Fruit fly (Drosophila melanogaster): ENCODE results near the gene pont.

pont gene

dm6 chr3R:10251218-10251617 lies 10.7 kb upstream of the pont start, which contains the start of gene CG3999:
Gene CG3999 (plus strand): TSS chr3R:10251518.
- TF ChIP-seq Mio (GFP tag; optimal IDR thresholded peaks at IDR 0.05), result no peak
- no peak for TF ChIP-seq sv (GFP tag; optimal IDR thresholded peaks at IDR 0.05)
- no peak for TF ChIP-seq CG9705 (GFP tag; optimal IDR thresholded peaks at IDR 0.05)
- no peak for TF ChIP-seq Abd-B (GFP tag; optimal IDR thresholded peaks at IDR 0.05)
- TF ChIP-seq Sp1 (GFP tag; optimal IDR thresholded peaks at IDR 0.05), result no peak
- no peak for TF ChIP-seq dl (GFP tag; optimal IDR thresholded peaks at IDR 0.05; ENCODE audit: insufficient read depth in 1 of 2, partially characterized antibody in 2 of 2)
- TF ChIP-seq CG32264 (GFP tag; optimal IDR thresholded peaks at IDR 0.05), result no peak
- TF ChIP-seq OdsH (GFP tag; optimal IDR thresholded peaks at IDR 0.05), result no peak
- TF ChIP-seq N (GFP tag; optimal IDR thresholded peaks at IDR 0.05), result no peak
- no peak for TF ChIP-seq woc (GFP tag; optimal IDR thresholded peaks at IDR 0.05)
- no peak for TF ChIP-seq usp (GFP tag; optimal IDR thresholded peaks at IDR 0.05)
- no peak for TF ChIP-seq Jra (GFP tag; optimal IDR thresholded peaks at IDR 0.05)
- TF ChIP-seq Dif (GFP tag; optimal IDR thresholded peaks at IDR 0.05; ENCODE audit: partially characterized antibody), result no peak
- no peak for TF ChIP-seq jim (GFP tag; optimal IDR thresholded peaks at IDR 0.05)
- TF ChIP-seq Myc (optimal IDR thresholded peaks at IDR 0.05), result no peak
- TF ChIP-seq dmrt93B (GFP tag; optimal IDR thresholded peaks at IDR 0.05), result no peak
- TF ChIP-seq dsf (GFP tag; optimal IDR thresholded peaks at IDR 0.05; ENCODE audit: borderline replicate concordance), result no peak
- TF ChIP-seq sage (GFP tag; optimal IDR thresholded peaks at IDR 0.05), result no peak
- no peak for TF ChIP-seq ey (GFP tag; optimal IDR thresholded peaks at IDR 0.05)
- TF ChIP-seq CrebA (GFP tag; optimal IDR thresholded peaks at IDR 0.05; ENCODE audit: borderline replicate concordance), result no peak

- TF ChIP-seq rgr (GFP tag; optimal IDR thresholded peaks at IDR 0.05) (no peak), GATAd (GFP tag; optimal IDR thresholded peaks at IDR 0.05) (no peak), CG9705 (GFP tag; optimal IDR thresholded peaks at IDR 0.05) (no peak), ey (GFP tag; optimal IDR thresholded peaks at IDR 0.05) (no peak), usp (GFP tag; optimal IDR thresholded peaks at IDR 0.05) (no peak), h (GFP tag; optimal IDR thresholded peaks at IDR 0.05) (no peak), fru (GFP tag; optimal IDR thresholded peaks at IDR 0.05) (no peak), sv (GFP tag; optimal IDR thresholded peaks at IDR 0.05) (no peak), N (GFP tag; optimal IDR thresholded peaks at IDR 0.05) (no peak), Rel (GFP tag; optimal IDR thresholded peaks at IDR 0.05) (no peak), Rel (tag; optimal IDR thresholded peaks at IDR 0.05) (no peak), dl (GFP tag; optimal IDR thresholded peaks at IDR 0.05; ENCODE audit: insufficient read depth in 1 of 2, partially characterized antibody in 2 of 2) (no peak)
Measured at dm6 chr3R:10251846-10252245, 10.1 kb upstream of the pont start.

dm6 chr3R:10263972-10264536 lies 2.1 kb downstream of the pont start, which contains the start of gene Nuak:
Gene Nuak (plus strand): TSS chr3R:10264306.
- TF ChIP-seq foxo (GFP tag; optimal IDR thresholded peaks at IDR 0.05) (peak in 1 of 2 experiments; percentile 97), ey (GFP tag; optimal IDR thresholded peaks at IDR 0.05) (peak; percentile 90), OdsH (GFP tag; optimal IDR thresholded peaks at IDR 0.05) (peak; percentile 78), h (GFP tag; optimal IDR thresholded peaks at IDR 0.05) (peak; percentile 88), lola (GFP tag; optimal IDR thresholded peaks at IDR 0.05) (no peak), dl (GFP tag; optimal IDR thresholded peaks at IDR 0.05; ENCODE audit: insufficient read depth in 1 of 2, partially characterized antibody in 2 of 2) (peak; percentile 16 to 32), N (GFP tag; optimal IDR thresholded peaks at IDR 0.05) (no peak), dsf (GFP tag; optimal IDR thresholded peaks at IDR 0.05; ENCODE audit: borderline replicate concordance) (peak; percentile 49), Hnf4 (GFP tag; optimal IDR thresholded peaks at IDR 0.05) (peak; percentile 88), CrebA (GFP tag; optimal IDR thresholded peaks at IDR 0.05; ENCODE audit: borderline replicate concordance) (peak; percentile 45), Sp1 (GFP tag; optimal IDR thresholded peaks at IDR 0.05) (peak; percentile 65), Rel (GFP tag; optimal IDR thresholded peaks at IDR 0.05) (no peak), Rel (tag; optimal IDR thresholded peaks at IDR 0.05) (peak; percentile 56), Jra (GFP tag; optimal IDR thresholded peaks at IDR 0.05) (peak; percentile 73), Myc (optimal IDR thresholded peaks at IDR 0.05) (peak; percentile 40), CG9705 (GFP tag; optimal IDR thresholded peaks at IDR 0.05) (peak; percentile 70), Mio (GFP tag; optimal IDR thresholded peaks at IDR 0.05) (peak; percentile 56), psq (GFP tag; optimal IDR thresholded peaks at IDR 0.05) (peak; percentile 67), Hr78 (GFP tag; optimal IDR thresholded peaks at IDR 0.05) (no peak), jim (GFP tag; optimal IDR thresholded peaks at IDR 0.05) (peak; percentile 49), brk (GFP tag; optimal IDR thresholded peaks at IDR 0.05) (peak; percentile 84), Hr83 (GFP tag; optimal IDR thresholded peaks at IDR 0.05; ENCODE audit: poor library complexity, severe bottlenecking) (peak; percentile 90), pan (optimal IDR thresholded peaks at IDR 0.05) (no peak), HLH106 (tag; optimal IDR thresholded peaks at IDR 0.05) (peak; percentile 88), CG32264 (GFP tag; optimal IDR thresholded peaks at IDR 0.05) (peak; percentile 73), Vsx2 (GFP tag; optimal IDR thresholded peaks at IDR 0.05; ENCODE audit: partially characterized antibody) (peak; percentile 78), usp (GFP tag; optimal IDR thresholded peaks at IDR 0.05) (no peak), sage (GFP tag; optimal IDR thresholded peaks at IDR 0.05) (no peak), fru (GFP tag; optimal IDR thresholded peaks at IDR 0.05) (peak; percentile 86), sv (GFP tag; optimal IDR thresholded peaks at IDR 0.05) (peak; percentile 92), br (GFP tag; optimal IDR thresholded peaks at IDR 0.05) (peak; percentile 81), woc (GFP tag; optimal IDR thresholded peaks at IDR 0.05) (peak; percentile 90), Dfd (GFP tag; optimal IDR thresholded peaks at IDR 0.05) (no peak), tai (GFP tag; optimal IDR thresholded peaks at IDR 0.05) (peak; percentile 93), GATAd (GFP tag; optimal IDR thresholded peaks at IDR 0.05) (peak; percentile 76), Abd-B (GFP tag; optimal IDR thresholded peaks at IDR 0.05) (no peak), dmrt93B (GFP tag; optimal IDR thresholded peaks at IDR 0.05) (peak; percentile 75), rgr (GFP tag; optimal IDR thresholded peaks at IDR 0.05) (peak; percentile 87), Dif (GFP tag; optimal IDR thresholded peaks at IDR 0.05; ENCODE audit: partially characterized antibody) (peak; percentile 86)

Data from whole organism, wandering third instar larva.